Worm (Caenorhabditis elegans) whole organism, L4 larva: ENCODE results near the gene cutl-12.

Experiments
- T26A8.4 ChIP-seq: fragments of 200-800 bp; sonication (Bioruptor generic); IDR thresholded peaks from 2 replicates; pipeline ENCODE4 v1.3.6; 2022; ENCODE audit warnings: missing genetic modification characterization, missing compliant biosample characterization
- ceh-82 ChIP-seq: sonication (generic microtip); optimal IDR thresholded peaks from 2 replicates; lab custom pipeline; 2017; ENCODE audit warnings: missing biosample characterization, missing genetic modification characterization
- daf-16 ChIP-seq, 3 experiments: sonication (generic microtip); optimal IDR thresholded peaks; 2 replicates each; lab custom pipeline; 2016 to 2017; ENCODE audit warnings: missing genetic modification characterization in 3 of 3, missing genetic modification reagents in 3 of 3, mild to moderate bottlenecking in 2 of 3, missing compliant biosample characterization in 2 of 3, missing biosample characterization in 1 of 3, moderate library complexity in 1 of 3
- madf-5 ChIP-seq, 2 experiments: fragments of 200-800 bp; sonication (Bioruptor generic); IDR thresholded peaks; 2 replicates each; pipeline ENCODE4 v1.3.6; 2022; ENCODE audit warnings: missing compliant biosample characterization in 2 of 2, missing genetic modification characterization in 2 of 2
- mep-1 ChIP-seq: fragments of 150-350 bp; sonication (generic microtip); optimal IDR thresholded peaks from 3 replicates; lab custom pipeline; 2014; ENCODE audit warnings: missing biosample characterization, missing genetic modification characterization
- pha-4 ChIP-seq, 2 experiments: fragments of 150-350 bp in 1 of 2; fragments of 200-800 bp in 1 of 2; sonication (Bioruptor generic) in 1 of 2; IDR thresholded peaks in 1 of 2; optimal IDR thresholded peaks in 1 of 2; 2 replicates each; pipeline versions ENCODE4 v1.3.6 to Lab custom; 2014 to 2022; ENCODE audit warnings: missing genetic modification characterization in 2 of 2, missing genetic modification reagents in 2 of 2, missing biosample characterization in 1 of 2, missing compliant biosample characterization in 1 of 2
- pqm-1 ChIP-seq: sonication (generic microtip); optimal IDR thresholded peaks from 2 replicates; lab custom pipeline; 2017; ENCODE audit warnings: missing biosample characterization, missing genetic modification characterization
- snpc-4 ChIP-seq: fragments of 150-350 bp; optimal IDR thresholded peaks from 2 replicates; lab custom pipeline; 2014; ENCODE audit warnings: missing biosample characterization, missing genetic modification characterization
- unc-130 ChIP-seq: sonication (generic microtip); optimal IDR thresholded peaks from 2 replicates; lab custom pipeline; 2016; ENCODE audit warnings: missing genetic modification reagents, missing genetic modification characterization, missing compliant biosample characterization
- unc-39 ChIP-seq: sonication (generic microtip); optimal IDR thresholded peaks from 2 replicates; lab custom pipeline; 2017; ENCODE audit warnings: missing biosample characterization, missing genetic modification characterization
- unc-62 ChIP-seq, 3 experiments: fragments of 150-350 bp in 1 of 3; sonication (generic microtip); optimal IDR thresholded peaks in 2 of 3; peaks in 1 of 3; 1 replicate in 1 of 3; 2 replicates in 2 of 3; lab custom pipeline; 2014 to 2017; ENCODE audit warnings: missing biosample characterization in 3 of 3, missing genetic modification characterization in 3 of 3, missing genetic modification reagents in 3 of 3, missing genotype in 1 of 3

DNA sequence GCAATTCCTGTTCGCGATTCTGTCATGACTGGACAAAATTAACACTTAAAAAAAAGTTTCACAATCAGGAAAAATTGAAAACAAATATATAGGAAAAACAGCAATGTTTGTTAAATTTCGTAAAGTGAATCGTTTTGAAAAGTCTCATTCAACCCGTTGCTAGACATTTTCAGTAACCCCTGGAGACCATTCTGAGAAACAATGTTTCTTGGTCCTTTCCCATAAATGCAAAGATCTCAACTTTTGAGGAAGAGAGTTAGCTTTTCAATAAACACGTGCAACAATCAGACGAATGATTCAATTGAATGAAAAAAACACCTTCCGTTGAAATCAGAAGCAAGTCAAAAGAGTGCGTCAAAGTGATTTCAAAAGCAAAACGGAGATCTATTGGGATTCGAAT lies 24.2 kb downstream of the cutl-12 start, which contains the start of gene F28C6.9:
- no peak for TF ChIP-seq snpc-4 (tag; lab: Kevin White, UChicago)
- no peak for TF ChIP-seq daf-16 (GFP tag; optimal IDR thresholded peaks at IDR 0.05; lab: Kevin White, UChicago)
- TF ChIP-seq daf-16 (tag; optimal IDR thresholded peaks at IDR 0.05; lab: Kevin White, UChicago): no peak
- no peak for TF ChIP-seq mep-1 (tag; lab: Kevin White, UChicago)
- no peak for TF ChIP-seq T26A8.4 (GFP tag; lab: Robert Waterston, UW)
- no peak for TF ChIP-seq unc-62 (GFP tag; optimal IDR thresholded peaks at IDR 0.05 in 1 of 2; lab: Kevin White, UChicago)
- TF ChIP-seq unc-62 (tag; optimal IDR thresholded peaks at IDR 0.05; lab: Kevin White, UChicago): no peak
- TF ChIP-seq unc-130 (GFP tag; lab: Kevin White, UChicago): no peak
- no peak for TF ChIP-seq pqm-1 (tag; lab: Kevin White, UChicago)
- TF ChIP-seq unc-39 (tag; lab: Kevin White, UChicago): no peak
- no peak for TF ChIP-seq madf-5 (GFP tag; IDR thresholded peaks at IDR 0.05; lab: Robert Waterston, UW)
- no peak for TF ChIP-seq pha-4 (GFP tag; IDR thresholded peaks at IDR 0.05; lab: Robert Waterston, UW)
- TF ChIP-seq pha-4 (tag; optimal IDR thresholded peaks at IDR 0.05; lab: Kevin White, UChicago): no peak
- TF ChIP-seq ceh-82 (tag; lab: Kevin White, UChicago): no peak
